Worm (Caenorhabditis elegans): ENCODE results near the gene srv-4.

DNA sequence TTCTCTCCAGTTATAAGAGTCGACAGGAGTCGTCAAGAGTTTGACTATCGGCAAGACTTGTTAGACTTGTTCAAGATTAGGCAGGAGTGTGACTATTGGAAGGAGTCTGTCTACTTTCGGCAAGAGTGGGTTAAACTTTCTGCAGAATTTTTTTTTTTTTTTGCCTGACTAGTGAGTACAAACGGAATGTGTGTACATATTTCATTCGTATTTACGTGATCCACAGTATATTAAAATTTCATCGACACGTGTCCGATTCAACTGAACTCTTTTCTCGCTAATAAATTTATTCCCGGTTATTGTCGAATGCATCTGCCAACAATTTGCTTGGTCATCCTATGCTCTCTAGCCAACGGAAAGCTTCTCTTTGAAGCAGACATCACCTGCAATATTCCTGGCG lies 16.1 kb downstream of the srv-4 start, which contains the start of gene F36A4.1:
- no peak for TF ChIP-seq egl-27 (tag; optimal IDR thresholded peaks at IDR 0.05)
- no peak for TF ChIP-seq unc-55 (GFP tag; optimal IDR thresholded peaks at IDR 0.05)
- no peak for TF ChIP-seq ceh-82 (tag; optimal IDR thresholded peaks at IDR 0.05)
- TF ChIP-seq unc-62 (GFP tag; optimal IDR thresholded peaks at IDR 0.05), result no peak
- TF ChIP-seq nhr-25 (tag; optimal IDR thresholded peaks at IDR 0.05), result no peak
- no peak for TF ChIP-seq ceh-16 (tag; optimal IDR thresholded peaks at IDR 0.05)
- no peak for TF ChIP-seq lin-13 (GFP tag; optimal IDR thresholded peaks at IDR 0.05)
- no peak for TF ChIP-seq zag-1 (tag; optimal IDR thresholded peaks at IDR 0.05)
- TF ChIP-seq nhr-6 (tag; optimal IDR thresholded peaks at IDR 0.05), result no peak
- no peak for TF ChIP-seq elt-3 (tag; optimal IDR thresholded peaks at IDR 0.05)
